Worm (Caenorhabditis elegans): ENCODE data around the gene smi-1.

DNA sequence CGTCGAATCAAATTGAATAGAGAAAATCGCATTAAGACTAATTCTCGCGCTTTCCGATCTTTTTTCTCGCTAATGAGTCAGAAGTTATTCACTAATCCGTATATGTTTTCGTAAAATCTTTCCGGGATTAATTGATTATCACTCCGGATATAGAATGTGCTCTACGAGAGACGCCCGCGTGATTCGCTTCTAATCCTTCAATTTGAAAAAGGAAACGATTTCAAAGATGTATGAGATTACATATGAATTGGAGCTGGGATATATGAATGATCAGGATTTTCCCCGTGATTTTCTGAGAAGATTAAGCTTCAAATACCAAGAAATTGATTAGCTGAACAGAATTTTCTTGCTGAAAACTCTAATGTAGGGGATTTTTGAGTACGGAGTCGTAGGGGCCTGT is 44.4 kb downstream of the smi-1 start:
- no peak for TF ChIP-seq elt-1 (tag; optimal IDR thresholded peaks at IDR 0.05; ENCODE audit: borderline replicate concordance, insufficient read depth)
- TF ChIP-seq mep-1 (tag; optimal IDR thresholded peaks at IDR 0.05), result no peak
- TF ChIP-seq ceh-39 (tag; optimal IDR thresholded peaks at IDR 0.05), result no peak
- TF ChIP-seq unc-39 (tag; optimal IDR thresholded peaks at IDR 0.05), result no peak
- TF ChIP-seq nhr-28 (tag; optimal IDR thresholded peaks at IDR 0.05), result no peak
- no peak for TF ChIP-seq drap-1 (GFP tag; optimal IDR thresholded peaks at IDR 0.05)
